Fruit fly (Drosophila melanogaster) whole organism, adult: ENCODE data around the gene ric8a.

Experiments
- CG11617 ChIP-seq: fragments of 200-800 bp; sonication (Bioruptor generic); optimal IDR thresholded peaks from 2 replicates; lab custom pipeline; 2017; ENCODE audit warnings: mild to moderate bottlenecking, missing biosample characterization, missing genetic modification reagents, missing genetic modification characterization
- CG12768 ChIP-seq: fragments of 200-800 bp; sonication (Bioruptor generic); optimal IDR thresholded peaks from 2 replicates; lab custom pipeline; 2017; ENCODE audit warnings: missing biosample characterization, missing genetic modification characterization, mild to moderate bottlenecking, moderate library complexity, missing genetic modification reagents
- CG14711 ChIP-seq: fragments of 200-800 bp; sonication (Bioruptor generic); optimal IDR thresholded peaks from 2 replicates; lab custom pipeline; 2018; ENCODE audit warnings: missing biosample characterization, mild to moderate bottlenecking, missing genetic modification characterization, moderate library complexity
- CG1620 ChIP-seq: fragments of 200-800 bp; sonication (Bioruptor generic); optimal IDR thresholded peaks from 2 replicates; lab custom pipeline; 2016; ENCODE audit warnings: missing biosample characterization, missing genetic modification characterization
- CG33017 ChIP-seq: fragments of 200-800 bp; sonication (Bioruptor generic); optimal IDR thresholded peaks from 2 replicates; lab custom pipeline; 2018; ENCODE audit warnings: missing biosample characterization, mild to moderate bottlenecking, missing genetic modification characterization, moderate library complexity
- CG5204 ChIP-seq: fragments of 200-800 bp; sonication (Bioruptor generic); optimal IDR thresholded peaks from 2 replicates; lab custom pipeline; 2016; ENCODE audit warnings: missing biosample characterization, missing genetic modification characterization
- CG7045 ChIP-seq: fragments of 200-800 bp; sonication (Bioruptor generic); optimal IDR thresholded peaks from 2 replicates; lab custom pipeline; 2017; ENCODE audit warnings: missing biosample characterization, mild to moderate bottlenecking, missing genetic modification characterization
- CG7101 ChIP-seq: fragments of 200-800 bp; sonication (Bioruptor generic); optimal IDR thresholded peaks from 2 replicates; lab custom pipeline; 2018; ENCODE audit warnings: missing biosample characterization, mild to moderate bottlenecking, missing genetic modification characterization, moderate library complexity
- Clk ChIP-seq: fragments of 200-800 bp; sonication (Bioruptor generic); optimal IDR thresholded peaks from 2 replicates; lab custom pipeline; 2017; ENCODE audit warnings: missing biosample characterization, missing genetic modification characterization
- Crg-1 ChIP-seq: fragments of 200-800 bp; sonication (Bioruptor generic); optimal IDR thresholded peaks from 2 replicates; lab custom pipeline; 2016; ENCODE audit warnings: missing biosample characterization, missing genetic modification characterization
- Hr96 ChIP-seq: fragments of 200-800 bp; sonication (Bioruptor generic); optimal IDR thresholded peaks from 2 replicates; lab custom pipeline; 2016; ENCODE audit warnings: missing biosample characterization, missing genetic modification characterization
- Mnt ChIP-seq: fragments of 200-800 bp; sonication (Bioruptor generic); optimal IDR thresholded peaks from 2 replicates; lab custom pipeline; 2016; ENCODE audit warnings: missing biosample characterization, mild to moderate bottlenecking, missing genetic modification characterization
- bab1 ChIP-seq: fragments of 200-800 bp; sonication (Bioruptor generic); optimal IDR thresholded peaks from 3 replicates; lab custom pipeline; 2019; ENCODE audit warnings: missing biosample characterization, mild to moderate bottlenecking, missing genetic modification characterization, moderate library complexity
- cic ChIP-seq: fragments of 200-800 bp; sonication (Bioruptor generic); optimal IDR thresholded peaks from 2 replicates; lab custom pipeline; 2017; ENCODE audit warnings: missing biosample characterization, mild to moderate bottlenecking, missing genetic modification characterization, moderate library complexity
- cnc ChIP-seq, 2 experiments: fragments of >200 bp; optimal IDR thresholded peaks; 2 replicates each; lab custom pipeline; 2017
- kay ChIP-seq: fragments of 200-800 bp; sonication (Bioruptor generic); peaks from one replicate; lab custom pipeline; 2016; ENCODE audit warnings: missing biosample characterization, missing genetic modification characterization, borderline replicate concordance
- ovo ChIP-seq: fragments of 200-800 bp; sonication (Bioruptor generic); optimal IDR thresholded peaks from 2 replicates; lab custom pipeline; 2016; ENCODE audit warnings: missing biosample characterization, missing genetic modification characterization
- pad ChIP-seq: fragments of 200-800 bp; sonication (Bioruptor generic); optimal IDR thresholded peaks from 3 replicates; lab custom pipeline; 2017; ENCODE audit warnings: missing biosample characterization, missing genetic modification characterization, mild to moderate bottlenecking, moderate library complexity, missing genetic modification reagents
- tj ChIP-seq: fragments of 200-800 bp; sonication (Bioruptor generic); optimal IDR thresholded peaks from 3 replicates; lab custom pipeline; 2017; ENCODE audit warnings: missing biosample characterization, mild to moderate bottlenecking, missing genetic modification characterization, moderate library complexity
- toe ChIP-seq: fragments of 200-800 bp; sonication (Bioruptor generic); optimal IDR thresholded peaks from 2 replicates; lab custom pipeline; 2016; ENCODE audit warnings: missing biosample characterization, missing genetic modification characterization

ric8a gene

DNA sequence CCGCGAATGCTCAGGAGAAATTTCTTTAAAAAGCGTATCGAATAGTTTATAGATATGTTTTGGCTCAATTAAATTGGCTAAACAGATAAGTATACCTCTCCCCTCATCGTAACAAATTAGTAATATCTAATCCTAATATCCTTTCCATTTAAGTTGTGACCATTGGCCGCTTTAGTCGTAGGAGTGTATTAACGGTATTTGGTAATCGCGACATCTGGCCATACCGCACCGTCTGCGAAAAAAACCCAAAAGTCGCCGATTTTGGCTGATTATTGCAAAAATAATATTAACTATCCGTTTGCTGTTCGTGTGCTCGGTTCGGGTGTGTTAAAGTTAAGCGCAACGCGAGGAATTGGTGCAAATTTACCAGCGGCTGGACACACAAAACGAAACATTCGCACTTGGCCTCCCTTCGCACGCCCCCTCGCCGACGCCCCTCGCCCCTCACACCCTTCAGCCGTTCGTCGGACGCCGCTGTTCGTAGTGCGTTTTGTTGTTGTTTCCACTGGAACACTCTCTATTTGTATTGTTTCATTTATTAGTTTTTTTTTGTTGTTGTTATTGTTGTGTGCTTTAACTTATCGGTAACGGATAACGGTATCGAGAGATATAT is 8.7 kb upstream of the ric8a start, which contains the start of the genes amx and Dsor1:
TSS of gene amx (minus strand) at position 166 of the 613 bp plus-strand sequence.
TSS of gene Dsor1 (plus strand) at position 172 of the 613 bp plus-strand sequence.
- TF ChIP-seq CG5204 (GFP tag; lab: Kevin White, UChicago) (no peak), CG7045 (GFP tag; lab: Kevin White, UChicago) (no peak), CG1620 (no peak), Clk (GFP tag; lab: Kevin White, UChicago) (no peak), toe (GFP tag; lab: Kevin White, UChicago) (no peak), ovo (GFP tag; lab: Kevin White, UChicago) (peak; percentile 32), CG14711 (tag; lab: Kevin White, UChicago) (no peak), Mnt (GFP tag; lab: Kevin White, UChicago) (no peak), cic (GFP tag; lab: Kevin White, UChicago) (no peak), CG11617 (no peak), pad (GFP tag; lab: Kevin White, UChicago) (no peak), CG7101 (tag; lab: Kevin White, UChicago) (peak; percentile 24), tj (GFP tag; lab: Kevin White, UChicago) (peak; percentile 70), bab1 (GFP tag; lab: Kevin White, UChicago) (peak; percentile 26), CG33017 (no peak), kay (GFP tag; lab: Kevin White, UChicago) (no peak), Crg-1 (GFP tag; lab: Kevin White, UChicago) (no peak), CG12768 (no peak), cnc (optimal IDR thresholded peaks at IDR 0.05; lab: Kevin White, UChicago) (no peak), Hr96 (no peak)

DNA sequence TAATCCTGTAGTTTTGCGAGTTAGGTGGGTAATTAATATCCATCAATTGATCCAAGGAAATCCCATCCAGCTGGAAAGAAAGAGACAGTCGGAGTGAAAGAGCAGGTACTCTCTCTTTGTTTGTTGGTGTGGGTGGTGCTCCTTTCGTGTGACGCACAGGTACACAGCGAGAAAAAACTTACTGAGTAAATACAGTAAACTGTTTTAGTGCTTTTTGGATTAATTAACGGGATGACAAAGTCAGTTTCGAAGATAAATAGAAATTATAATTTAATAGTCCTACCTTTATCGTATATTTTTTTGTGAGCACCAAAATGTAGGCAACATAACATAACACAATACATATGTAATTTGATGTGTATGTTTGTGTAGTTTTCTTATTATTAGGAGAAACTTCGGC is 7.9 kb upstream of the ric8a start:
- no peak for TF ChIP-seq CG12768
- no peak for TF ChIP-seq kay (GFP tag; lab: Kevin White, UChicago)
- TF ChIP-seq CG14711 (tag; lab: Kevin White, UChicago): no peak
- TF ChIP-seq toe (GFP tag; lab: Kevin White, UChicago): no peak
- TF ChIP-seq bab1 (GFP tag; lab: Kevin White, UChicago): no peak
- TF ChIP-seq CG5204 (GFP tag; lab: Kevin White, UChicago): no peak
- no peak for TF ChIP-seq CG7101 (tag; lab: Kevin White, UChicago)

DNA sequence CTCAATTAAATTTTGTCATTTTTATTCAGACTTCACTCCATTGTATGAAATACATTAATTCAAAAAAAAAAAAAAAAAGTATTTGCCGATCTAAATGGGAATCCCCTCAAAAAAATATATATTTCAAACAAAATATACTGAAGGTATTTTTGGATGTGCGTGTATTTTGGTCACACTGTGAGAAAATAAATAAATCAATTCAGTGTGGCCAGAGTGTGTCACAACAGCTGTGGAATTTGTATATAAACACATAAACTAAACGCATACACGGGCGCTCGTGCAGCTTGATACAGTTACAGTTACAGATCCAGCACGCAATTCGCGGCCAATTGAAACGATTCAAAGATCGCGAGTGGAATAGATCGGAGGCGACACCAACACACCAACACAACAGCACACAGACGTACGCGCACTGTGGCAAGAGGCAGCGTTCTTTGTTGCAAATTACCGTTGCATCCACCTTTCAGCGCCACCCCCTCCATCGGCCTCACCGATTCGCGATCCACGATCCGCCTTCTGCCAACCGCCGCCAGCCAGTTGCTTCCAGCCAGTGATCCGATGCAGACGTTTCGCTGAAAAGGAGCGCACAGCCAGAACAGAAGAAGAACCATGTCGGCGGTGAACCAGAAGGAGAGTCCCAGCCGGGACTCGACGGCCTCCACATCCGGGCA is 5.7 kb upstream of the ric8a start, which contains the start of gene CG17754:
TSS of gene CG17754 (plus strand) at position 260 of the 671 bp plus-strand sequence.
- TF ChIP-seq tj (GFP tag; lab: Kevin White, UChicago): peak; percentile 30
- no peak for TF ChIP-seq Clk (GFP tag; lab: Kevin White, UChicago)
- TF ChIP-seq Hr96: no peak
- no peak for TF ChIP-seq pad (GFP tag; lab: Kevin White, UChicago)
- no peak for TF ChIP-seq CG12768
- TF ChIP-seq CG11617: peak; percentile 2
- peak; percentile 17 for TF ChIP-seq CG1620
- TF ChIP-seq ovo (GFP tag; lab: Kevin White, UChicago): peak; percentile 4
- peak; percentile 11 for TF ChIP-seq CG7101 (tag; lab: Kevin White, UChicago)
- TF ChIP-seq Mnt (GFP tag; lab: Kevin White, UChicago): peak; percentile 46
- TF ChIP-seq CG33017: no peak
- TF ChIP-seq bab1 (GFP tag; lab: Kevin White, UChicago): peak; percentile 65
- no peak for TF ChIP-seq CG14711 (tag; lab: Kevin White, UChicago)

DNA sequence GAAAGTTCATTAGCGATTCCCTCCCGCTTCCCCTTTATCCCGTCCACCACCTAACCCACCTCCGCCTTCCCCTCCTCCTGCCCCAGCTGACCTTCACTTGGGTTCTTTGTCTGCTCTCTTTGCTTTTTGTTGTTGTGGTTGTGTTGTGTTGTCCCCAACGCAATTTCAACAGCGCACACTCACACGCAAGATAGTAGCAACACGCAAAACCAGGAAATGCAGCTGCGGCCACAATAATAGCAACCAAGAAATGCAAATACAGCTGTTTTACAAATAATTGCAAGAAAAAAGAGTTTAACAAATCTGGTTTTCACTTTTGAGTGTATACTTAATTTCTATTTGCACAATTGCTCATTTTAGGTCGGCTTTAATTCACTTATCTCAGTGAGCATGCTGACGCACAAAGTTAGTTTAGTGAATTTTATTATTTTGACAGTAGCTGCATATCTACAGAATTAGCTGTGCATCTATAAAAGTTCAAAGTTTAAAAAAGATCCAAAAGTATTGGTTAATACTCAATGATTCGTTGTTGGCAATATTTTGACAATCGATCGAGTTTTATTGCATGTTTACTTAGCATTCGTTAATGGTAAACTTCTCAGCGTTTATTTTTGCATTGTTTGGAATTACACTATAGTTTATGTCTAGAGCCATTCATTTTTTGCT is 4.6 kb upstream of the ric8a start:
- no peak for TF ChIP-seq toe (GFP tag; lab: Kevin White, UChicago)
- TF ChIP-seq kay (GFP tag; lab: Kevin White, UChicago): no peak
- TF ChIP-seq CG5204 (GFP tag; lab: Kevin White, UChicago): peak; percentile 21
- no peak for TF ChIP-seq cnc (optimal IDR thresholded peaks at IDR 0.05; lab: Kevin White, UChicago)
- TF ChIP-seq tj (GFP tag; lab: Kevin White, UChicago): peak; percentile 30
- TF ChIP-seq CG12768: no peak
- no peak for TF ChIP-seq CG7045 (GFP tag; lab: Kevin White, UChicago)
- TF ChIP-seq Mnt (GFP tag; lab: Kevin White, UChicago): peak; percentile 40
- no peak for TF ChIP-seq Hr96
- no peak for TF ChIP-seq Crg-1 (GFP tag; lab: Kevin White, UChicago)
- peak; percentile 22 for TF ChIP-seq CG14711 (tag; lab: Kevin White, UChicago)
- peak; percentile 37 for TF ChIP-seq CG11617
- peak; percentile 26 for TF ChIP-seq CG33017
- no peak for TF ChIP-seq Clk (GFP tag; lab: Kevin White, UChicago)
- TF ChIP-seq cic (GFP tag; lab: Kevin White, UChicago): no peak
- peak; percentile 37 for TF ChIP-seq bab1 (GFP tag; lab: Kevin White, UChicago)
- TF ChIP-seq CG7101 (tag; lab: Kevin White, UChicago): peak; percentile 32
- peak; percentile 17 for TF ChIP-seq ovo (GFP tag; lab: Kevin White, UChicago)
- no peak for TF ChIP-seq pad (GFP tag; lab: Kevin White, UChicago)
- no peak for TF ChIP-seq CG1620

DNA sequence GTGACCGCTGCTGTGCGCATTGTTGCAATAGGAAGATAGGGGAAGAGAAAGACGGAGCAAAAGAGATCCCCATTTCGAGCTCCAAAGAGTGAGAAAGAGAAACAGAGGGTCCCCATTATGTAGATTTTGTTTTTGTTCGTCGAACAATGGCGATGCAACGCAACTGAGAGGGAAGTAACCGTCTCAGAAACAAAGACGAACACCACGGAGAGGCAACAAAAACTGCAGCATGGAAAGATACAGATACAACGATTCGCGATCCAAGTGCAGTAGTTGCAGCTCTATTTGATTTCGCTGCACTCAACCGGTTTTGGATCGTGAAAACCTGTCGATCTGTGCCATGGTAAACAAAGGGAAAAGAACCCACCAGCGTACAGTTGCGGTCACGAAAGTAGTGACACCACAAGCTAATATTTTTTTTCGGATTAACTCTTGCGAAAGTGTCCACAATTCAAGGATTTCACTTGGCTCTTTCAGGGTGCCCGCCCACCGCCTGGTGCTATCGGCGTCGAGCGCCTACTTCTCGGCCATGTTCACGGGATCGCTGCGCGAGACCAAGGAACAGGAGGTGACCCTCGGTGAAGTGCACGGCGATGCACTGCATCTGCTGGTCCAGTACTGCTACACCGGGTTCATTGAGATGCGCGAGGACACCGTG is 3.8 kb upstream of the ric8a start:
- TF ChIP-seq cic (GFP tag; lab: Kevin White, UChicago) (no peak), Clk (GFP tag; lab: Kevin White, UChicago) (no peak), CG5204 (GFP tag; lab: Kevin White, UChicago) (no peak), ovo (GFP tag; lab: Kevin White, UChicago) (no peak), pad (GFP tag; lab: Kevin White, UChicago) (no peak), CG7101 (tag; lab: Kevin White, UChicago) (no peak), kay (GFP tag; lab: Kevin White, UChicago) (no peak), Hr96 (no peak), CG12768 (no peak)
